Worm (Caenorhabditis elegans) whole organism, L4 larva: ENCODE measurements around the gene C34E10.12.
"Not testable (repeated sequence)": the region's sequence is repeated elsewhere in the genome, so short reads cannot be mapped to it uniquely, and the experiment has no call there.

Source experiments
- hmg-1.1 ChIP-seq: fragments of 200-800 bp; sonication (Bioruptor generic); IDR thresholded peaks from 2 replicates; pipeline ENCODE4 v1.3.6; 2022; ENCODE audit warnings: missing genetic modification reagents, missing genetic modification characterization, missing compliant biosample characterization
- nhr-237 ChIP-seq: sonication (generic microtip); optimal IDR thresholded peaks from 2 replicates; lab custom pipeline; 2017; ENCODE audit warnings: missing biosample characterization, missing genetic modification characterization
- pqm-1 ChIP-seq: sonication (generic microtip); optimal IDR thresholded peaks from 2 replicates; lab custom pipeline; 2017; ENCODE audit warnings: missing biosample characterization, missing genetic modification characterization
- unc-62 ChIP-seq, 3 experiments: fragments of 150-350 bp in 1 of 3; sonication (generic microtip); optimal IDR thresholded peaks in 2 of 3; peaks in 1 of 3; 1 replicate in 1 of 3; 2 replicates in 2 of 3; lab custom pipeline; 2014 to 2017; ENCODE audit warnings: missing biosample characterization in 3 of 3, missing genetic modification characterization in 3 of 3, missing genetic modification reagents in 3 of 3, missing genotype in 1 of 3
- zip-11 ChIP-seq: fragments of 200-800 bp; sonication (Bioruptor generic); IDR thresholded peaks from 2 replicates; pipeline ENCODE4 v1.3.6; 2022; ENCODE audit warnings: missing genetic modification characterization, missing compliant biosample characterization

- TF ChIP-seq zip-11 (GFP tag; lab: Robert Waterston, UW) (0 out of 2 replicates have a peak, but pooled peaks have one; percentile 68), hmg-1.1 (peak; percentile 81; the same call in 1 of the 2 replicates)
- TF ChIP-seq nhr-237 (tag; lab: Kevin White, UChicago); unc-62 (GFP tag; optimal IDR thresholded peaks at IDR 0.05 in 1 of 2; lab: Kevin White, UChicago); unc-62 (tag; optimal IDR thresholded peaks at IDR 0.05; lab: Kevin White, UChicago); pqm-1: not testable (repeated sequence)
Measured at ce11 chrIII:5211137-5211648, 16.5 kb downstream of the C34E10.12 start.
